Fruit fly (Drosophila melanogaster) whole organism, pupa: ENCODE data around the gene CG10803.

Source experiments
- CG10348 ChIP-seq: fragments of 200-800 bp; sonication (Bioruptor generic); IDR thresholded peaks from 2 replicates; pipeline ENCODE4 v1.3.6; 2022; ENCODE audit warnings: missing biosample characterization, missing genetic modification characterization
- CG15710 ChIP-seq: fragments of 200-800 bp; sonication (Bioruptor generic); optimal IDR thresholded peaks from 2 replicates; lab custom pipeline; 2018; ENCODE audit warnings: missing biosample characterization, mild to moderate bottlenecking, missing genetic modification characterization, moderate library complexity
- D1 ChIP-seq: fragments of 200-800 bp; sonication (Bioruptor generic); optimal IDR thresholded peaks from 2 replicates; lab custom pipeline; 2018; ENCODE audit warnings: missing biosample characterization, mild to moderate bottlenecking, missing genetic modification characterization, moderate library complexity
- EcR ChIP-seq: fragments of 200-800 bp; sonication (Bioruptor generic); optimal IDR thresholded peaks from 3 replicates; lab custom pipeline; 2019; ENCODE audit warnings: missing biosample characterization, missing genetic modification characterization, mild to moderate bottlenecking, moderate library complexity, missing genetic modification reagents
- Ets98B ChIP-seq: fragments of 200-800 bp; sonication (Bioruptor generic); IDR thresholded peaks from 2 replicates; pipeline ENCODE4 v1.3.6; 2022; ENCODE audit warnings: missing biosample characterization, missing genetic modification characterization
- Pif1B ChIP-seq: fragments of 200-800 bp; sonication (Bioruptor generic); optimal IDR thresholded peaks from 3 replicates; lab custom pipeline; 2016; ENCODE audit warnings: missing biosample characterization, missing genetic modification characterization

dm6 chrX:3444800-3445199, 40.6 kb upstream of the CG10803 start:
- TF ChIP-seq D1 (tag; lab: Kevin White, UChicago) = no peak
- no peak for TF ChIP-seq Pif1B (GFP tag; lab: Kevin White, UChicago)
- no peak for TF ChIP-seq Ets98B (GFP tag; lab: Robert Waterston, UW)
- TF ChIP-seq CG10348 (GFP tag; lab: Robert Waterston, UW) = no peak
- no peak for TF ChIP-seq CG15710 (tag; lab: Kevin White, UChicago)
- TF ChIP-seq EcR (GFP tag; lab: Kevin White, UChicago) = no peak
